Fruit fly (Drosophila melanogaster): ENCODE data around the gene RhoGAP15B.

Gene RhoGAP15B

DNA sequence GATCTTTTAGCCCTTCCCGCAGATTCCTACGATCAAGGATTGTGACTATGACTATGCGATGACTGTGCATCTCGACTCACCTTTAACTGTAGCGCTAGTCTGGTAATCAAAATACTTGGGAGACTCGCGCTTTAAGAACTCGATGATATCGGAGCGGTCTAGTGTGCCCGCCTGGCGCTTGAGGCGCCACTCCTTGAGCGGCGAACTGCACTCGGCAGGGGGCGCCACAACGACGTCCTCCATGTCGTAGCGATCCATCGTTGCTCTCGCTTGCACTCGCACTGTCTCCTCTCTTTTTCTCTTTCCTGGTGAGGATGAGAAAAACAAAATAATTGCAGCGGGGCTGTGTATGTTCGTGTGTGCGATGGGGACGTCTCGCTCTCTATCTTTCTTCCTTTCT is 24.3 kb downstream of the RhoGAP15B start (continued):
- TF ChIP-seq CG33213 (GFP tag; optimal IDR thresholded peaks at IDR 0.05) (peak; percentile 9), CG2129 (GFP tag; IDR thresholded peaks at IDR 0.05; ENCODE audit: partially characterized antibody) (no peak), bowl (GFP tag; IDR thresholded peaks at IDR 0.05) (no peak), sqz (GFP tag; optimal IDR thresholded peaks at IDR 0.05) (peak; percentile 14), pros (GFP tag; optimal IDR thresholded peaks at IDR 0.05) (peak; percentile 10), Sry-δ (GFP tag; optimal IDR thresholded peaks at IDR 0.05) (peak; percentile 27), jumu (GFP tag; optimal IDR thresholded peaks at IDR 0.05) (peak; percentile 29), Sin3A (optimal IDR thresholded peaks at IDR 0.05) (no peak), CG1529 (GFP tag; optimal IDR thresholded peaks at IDR 0.05) (peak; percentile 32), btn (GFP tag; optimal IDR thresholded peaks at IDR 0.05) (peak; percentile 50), fd3F (GFP tag; optimal IDR thresholded peaks at IDR 0.05) (no peak), CG9932 (GFP tag; IDR thresholded peaks at IDR 0.05) (no peak), CG16813 (GFP tag; IDR thresholded peaks at IDR 0.05; ENCODE audit: partially characterized antibody) (peak; percentile 41; the same call in 1 of the 3 replicates), bigmax (GFP tag; optimal IDR thresholded peaks at IDR 0.05) (no peak), wek (GFP tag; optimal IDR thresholded peaks at IDR 0.05) (peak; percentile 9), dimm (GFP tag; IDR thresholded peaks at IDR 0.05) (no peak), CG3407 (GFP tag; optimal IDR thresholded peaks at IDR 0.05) (no peak), CG5245 (GFP tag; optimal IDR thresholded peaks at IDR 0.05) (peak; percentile 46), crol (GFP tag; IDR thresholded peaks at IDR 0.05) (no peak), Atf6 (GFP tag; IDR thresholded peaks at IDR 0.05) (no peak), gem (tag; optimal IDR thresholded peaks at IDR 0.05) (no peak), Atf3 (GFP tag; optimal IDR thresholded peaks at IDR 0.05) (peak; percentile 20), NfI (GFP tag; optimal IDR thresholded peaks at IDR 0.05) (no peak), CG11247 (GFP tag; IDR thresholded peaks at IDR 0.05) (no peak), ase (GFP tag; IDR thresholded peaks at IDR 0.05) (0 out of 3 replicates have a peak, but pooled peaks have one; percentile 17), lola (GFP tag; optimal IDR thresholded peaks at IDR 0.05) (peak in 1 of 3 experiments; percentile 19), mam (GFP tag; optimal IDR thresholded peaks at IDR 0.05) (no peak), Sox102F (GFP tag; optimal IDR thresholded peaks at IDR 0.05) (no peak), CG3726 (GFP tag; IDR thresholded peaks at IDR 0.05) (no peak), bsh (GFP tag; optimal IDR thresholded peaks at IDR 0.05) (peak in 1 of 2 experiments; percentile 43), Antp (GFP tag; optimal IDR thresholded peaks at IDR 0.05) (peak; percentile 47), CG10979 (tag; optimal IDR thresholded peaks at IDR 0.05) (peak; percentile 66), Spps (tag; optimal IDR thresholded peaks at IDR 0.05) (peak; percentile 5), gt (GFP tag; IDR thresholded peaks at IDR 0.05) (no peak), CG8290 (GFP tag; optimal IDR thresholded peaks at IDR 0.05) (peak; percentile 58), CG8290 (tag; optimal IDR thresholded peaks at IDR 0.05) (peak in 1 of 2 experiments; percentile 73), jigr1 (GFP tag; IDR thresholded peaks at IDR 0.05) (no peak), CG9876 (GFP tag; optimal IDR thresholded peaks at IDR 0.05) (peak; percentile 14), tin (GFP tag; optimal IDR thresholded peaks at IDR 0.05) (peak; percentile 65), tgo (GFP tag; IDR thresholded peaks at IDR 0.05) (no peak; the same call in 2 of the 3 replicates), fru (optimal IDR thresholded peaks at IDR 0.05) (no peak), CG1233 (GFP tag; optimal IDR thresholded peaks at IDR 0.05) (peak; percentile 39), CG18764 (GFP tag; optimal IDR thresholded peaks at IDR 0.05) (no peak), pum (GFP tag; optimal IDR thresholded peaks at IDR 0.05) (peak; percentile 44), Elba2 (GFP tag; optimal IDR thresholded peaks at IDR 0.05) (peak; percentile 6), CG7963 (GFP tag; IDR thresholded peaks at IDR 0.05; ENCODE audit: partially characterized antibody) (no peak), CG15073 (GFP tag; optimal IDR thresholded peaks at IDR 0.05) (no peak), al (GFP tag; IDR thresholded peaks at IDR 0.05) (no peak), CG7372 (GFP tag; IDR thresholded peaks at IDR 0.05) (peak; percentile 35; the same call in 1 of the 2 replicates), her (GFP tag; optimal IDR thresholded peaks at IDR 0.05) (peak; percentile 38), Doc3 (GFP tag; IDR thresholded peaks at IDR 0.05; ENCODE audit: partially characterized antibody) (no peak), CG7745 (tag; optimal IDR thresholded peaks at IDR 0.05) (no peak)

All from whole organism, embryonic.